In the genomic region with DNA sequence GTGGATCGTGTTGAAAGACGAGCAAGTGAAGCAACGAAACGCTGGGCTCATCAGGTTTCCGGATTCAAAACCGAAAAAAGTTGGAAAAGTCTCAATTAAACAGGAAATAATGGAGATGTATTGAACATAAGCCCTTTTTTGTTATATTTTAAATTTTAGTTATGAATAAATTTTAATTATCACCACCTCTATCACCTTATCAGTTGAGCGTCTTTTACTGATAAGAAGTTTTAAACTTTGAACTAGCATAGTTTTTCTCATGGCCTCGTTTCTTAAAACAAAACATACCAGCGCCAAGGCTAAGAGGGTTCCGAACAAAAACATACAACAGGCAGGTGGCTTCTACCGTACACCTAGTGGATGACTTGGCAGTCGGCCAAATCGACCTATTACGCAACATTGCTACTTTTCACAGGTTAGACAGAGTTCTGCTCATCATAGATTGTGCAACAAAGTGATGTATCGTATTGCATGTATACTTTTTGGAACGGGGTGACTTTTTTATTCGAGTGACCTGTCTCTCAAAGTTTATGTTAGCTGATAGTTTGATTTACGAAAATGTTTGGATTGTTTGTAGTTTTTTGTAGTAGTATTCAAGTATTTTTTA, we compare ENCODE assay signal across 5 worm cellular contexts.
TF ChIP-seq lines count a peak whose summit lies in the region.

No protein-coding gene starts in this region.

TF ChIP-seq in whole organism, L1 larva, 84 proteins besides CTCF, POLR2A, EP300 and RAD21:
- TF ChIP-seq F16B12.6 (tag; optimal IDR thresholded peaks at IDR 0.05; lab: Kevin White, UChicago) (no peak), efl-1 (optimal IDR thresholded peaks at IDR 0.05; lab: Kevin White, UChicago) (no peak), efl-1 (GFP tag; optimal IDR thresholded peaks at IDR 0.05 in 1 of 2; lab: Kevin White, UChicago) (peak in 1 of 2 experiments; percentile 78), zip-4 (GFP tag; optimal IDR thresholded peaks at IDR 0.05; lab: Kevin White, UChicago) (no peak), elt-2 (tag; optimal IDR thresholded peaks at IDR 0.05; lab: Kevin White, UChicago) (peak; percentile 77)

TF ChIP-seq in whole organism, L2 larva, 48 proteins besides CTCF, POLR2A, EP300 and RAD21:
- peak; percentile 49 for TF ChIP-seq fos-1 (tag; optimal IDR thresholded peaks at IDR 0.05; lab: Kevin White, UChicago)
- TF ChIP-seq peb-1 (tag; optimal IDR thresholded peaks at IDR 0.05; lab: Kevin White, UChicago): no peak
TF ChIP-seq in whole organism, L2 larva: peak in this region for 1.

TF ChIP-seq in whole organism, L3 larva, 47 proteins besides CTCF, POLR2A, EP300 and RAD21:
- TF ChIP-seq elt-2 (tag; optimal IDR thresholded peaks at IDR 0.05; lab: Kevin White, UChicago): peak; percentile 58
- TF ChIP-seq mml-1 (tag; optimal IDR thresholded peaks at IDR 0.05; lab: Kevin White, UChicago): no peak
- peak; percentile 7 for TF ChIP-seq pqm-1 (tag; optimal IDR thresholded peaks at IDR 0.05; lab: Kevin White, UChicago)
TF ChIP-seq in whole organism, L3 larva: peak in this region for 2.

TF ChIP-seq in whole organism, L4 larva, 104 proteins besides CTCF, POLR2A, EP300 and RAD21:
- TF ChIP-seq ZK546.5 (tag; optimal IDR thresholded peaks at IDR 0.05; lab: Kevin White, UChicago) (no peak), F26F4.8 (GFP tag; conservative IDR thresholded peaks at IDR 0.05; lab: Robert Waterston, UW) (no peak), php-3 (GFP tag; IDR thresholded peaks at IDR 0.05; lab: Robert Waterston, UW) (0 out of 2 replicates have a peak, but pooled peaks have one; percentile 32), pqm-1 (tag; optimal IDR thresholded peaks at IDR 0.05; lab: Kevin White, UChicago) (peak; percentile 15), unc-62 (GFP tag; optimal IDR thresholded peaks at IDR 0.05 in 1 of 2; lab: Kevin White, UChicago) (peak in 1 of 2 experiments; percentile 20), unc-62 (tag; optimal IDR thresholded peaks at IDR 0.05; lab: Kevin White, UChicago) (no peak)

TF ChIP-seq in whole organism, mixed stage, embryonic, 35 proteins besides CTCF, POLR2A, EP300 and RAD21:
- TF ChIP-seq tbx-8 (GFP tag; optimal IDR thresholded peaks at IDR 0.05; lab: Kevin White, UChicago) (no peak), ceh-83 (GFP tag; optimal IDR thresholded peaks at IDR 0.05; lab: Kevin White, UChicago) (no peak), mls-2 (tag; optimal IDR thresholded peaks at IDR 0.05; lab: Kevin White, UChicago) (no peak), lin-32 (GFP tag; optimal IDR thresholded peaks at IDR 0.05; lab: Kevin White, UChicago) (no peak), zip-8 (tag; optimal IDR thresholded peaks at IDR 0.05; lab: Kevin White, UChicago) (peak; percentile 91), drap-1 (GFP tag; optimal IDR thresholded peaks at IDR 0.05; lab: Kevin White, UChicago) (no peak)
